Worm (Caenorhabditis elegans): ENCODE data around the gene C05D12.2.

The C05D12.2 gene

ce11 chrII:11448753-11449152, 30.7 kb downstream of the C05D12.2 start, which contains the start of gene W02B12.1:
Gene W02B12.1 (plus strand): TSS chrII:11449021.
- TF ChIP-seq mdl-1 (tag; optimal IDR thresholded peaks at IDR 0.05) (no peak), nhr-47 (tag; optimal IDR thresholded peaks at IDR 0.05) (no peak), ceh-90 (tag; optimal IDR thresholded peaks at IDR 0.05) (no peak), hlh-17 (GFP tag; optimal IDR thresholded peaks at IDR 0.05; ENCODE audit: borderline replicate concordance) (no peak), elt-2 (tag; optimal IDR thresholded peaks at IDR 0.05) (peak; percentile 57)

- TF ChIP-seq nhr-11 (tag; optimal IDR thresholded peaks at IDR 0.05) (no peak), efl-1 (optimal IDR thresholded peaks at IDR 0.05) (no peak), efl-1 (GFP tag; optimal IDR thresholded peaks at IDR 0.05 in 1 of 2) (peak in 1 of 2 experiments; percentile 26)
Observed at ce11 chrII:11450882-11451281, 32.8 kb downstream of the C05D12.2 start.

ce11 chrII:11451738-11452137, 33.6 kb downstream of the C05D12.2 start:
- TF ChIP-seq snu-23 (GFP tag; optimal IDR thresholded peaks at IDR 0.05) (no peak), unc-130 (tag; optimal IDR thresholded peaks at IDR 0.05) (no peak), ceh-8 (GFP tag; optimal IDR thresholded peaks at IDR 0.05) (no peak), rnt-1 (tag; optimal IDR thresholded peaks at IDR 0.05) (no peak), blmp-1 (tag; optimal IDR thresholded peaks at IDR 0.05) (no peak), ama-1 (optimal IDR thresholded peaks at IDR 0.05) (no peak), mdl-1 (tag; optimal IDR thresholded peaks at IDR 0.05) (no peak), swsn-7 (tag; optimal IDR thresholded peaks at IDR 0.05) (no peak), efl-1 (optimal IDR thresholded peaks at IDR 0.05) (no peak), efl-1 (GFP tag; optimal IDR thresholded peaks at IDR 0.05 in 1 of 2) (no peak), efl-3 (GFP tag; optimal IDR thresholded peaks at IDR 0.05) (no peak), dsc-1 (tag; optimal IDR thresholded peaks at IDR 0.05) (no peak), jun-1 (tag; optimal IDR thresholded peaks at IDR 0.05) (no peak)

ce11 chrII:11452498-11453005, 34.5 kb downstream of the C05D12.2 start, which contains the start of gene rsp-2:
Gene rsp-2 (minus strand): TSS chrII:11452955.
- TF ChIP-seq lir-3 (tag; optimal IDR thresholded peaks at IDR 0.05; ENCODE audit: poor library complexity) (no peak), sox-4 (tag; optimal IDR thresholded peaks at IDR 0.05) (no peak), Y116A8C.19 (tag; optimal IDR thresholded peaks at IDR 0.05; ENCODE audit: borderline replicate concordance) (no peak), fkh-8 (tag; optimal IDR thresholded peaks at IDR 0.05) (no peak), nhr-71 (tag; optimal IDR thresholded peaks at IDR 0.05) (no peak), nhr-90 (tag; optimal IDR thresholded peaks at IDR 0.05; ENCODE audit: poor library complexity) (no peak), vab-15 (tag; optimal IDR thresholded peaks at IDR 0.05) (no peak), ceh-90 (tag; optimal IDR thresholded peaks at IDR 0.05) (no peak), aly-2 (tag; optimal IDR thresholded peaks at IDR 0.05) (no peak), unc-30 (tag; optimal IDR thresholded peaks at IDR 0.05) (no peak), hpl-2 (GFP tag; optimal IDR thresholded peaks at IDR 0.05) (no peak), zip-4 (GFP tag; optimal IDR thresholded peaks at IDR 0.05) (no peak), nhr-28 (tag; optimal IDR thresholded peaks at IDR 0.05) (no peak)

- peak; percentile 94 for TF ChIP-seq nhr-20 (tag; optimal IDR thresholded peaks at IDR 0.05)
- TF ChIP-seq nhr-84 (tag; optimal IDR thresholded peaks at IDR 0.05), result no peak
- no peak for TF ChIP-seq nhr-76 (tag; optimal IDR thresholded peaks at IDR 0.05)
- no peak for TF ChIP-seq alr-1 (tag; optimal IDR thresholded peaks at IDR 0.05; ENCODE audit: borderline replicate concordance)
- TF ChIP-seq nhr-71 (tag; optimal IDR thresholded peaks at IDR 0.05), result peak; percentile 93
- peak in 1 of 2 experiments; percentile 85 for TF ChIP-seq mdl-1 (tag; optimal IDR thresholded peaks at IDR 0.05)
- TF ChIP-seq Y116A8C.19 (tag; optimal IDR thresholded peaks at IDR 0.05; ENCODE audit: borderline replicate concordance), result no peak
- peak; percentile 94 for TF ChIP-seq rnt-1 (tag; optimal IDR thresholded peaks at IDR 0.05)
- peak; percentile 17 for TF ChIP-seq aha-1 (tag; optimal IDR thresholded peaks at IDR 0.05)
- TF ChIP-seq fkh-10 (GFP tag; optimal IDR thresholded peaks at IDR 0.05), result peak; percentile 57
- TF ChIP-seq snpc-4 (tag; optimal IDR thresholded peaks at IDR 0.05), result peak; percentile 81
- no peak for TF ChIP-seq hlh-4 (tag; optimal IDR thresholded peaks at IDR 0.05)
- TF ChIP-seq hpl-2 (GFP tag; optimal IDR thresholded peaks at IDR 0.05), result peak; percentile 80
- peak; percentile 94 for TF ChIP-seq snu-23 (GFP tag; optimal IDR thresholded peaks at IDR 0.05)
- TF ChIP-seq ama-1 (optimal IDR thresholded peaks at IDR 0.05), result no peak
- TF ChIP-seq efl-1 (optimal IDR thresholded peaks at IDR 0.05), result peak; percentile 88 to 90
- TF ChIP-seq efl-1 (GFP tag; optimal IDR thresholded peaks at IDR 0.05 in 1 of 2), result peak; percentile 84 to 98
- peak; percentile 84 to 88 (median 87) for TF ChIP-seq dpl-1 (GFP tag; optimal IDR thresholded peaks at IDR 0.05)
- no peak for TF ChIP-seq ceh-63 (GFP tag; optimal IDR thresholded peaks at IDR 0.05)
- TF ChIP-seq F16B12.6 (tag; optimal IDR thresholded peaks at IDR 0.05), result peak; percentile 69
- peak; percentile 83 for TF ChIP-seq unc-86 (tag; optimal IDR thresholded peaks at IDR 0.05)
- TF ChIP-seq lin-35 (GFP tag; optimal IDR thresholded peaks at IDR 0.05), result peak; percentile 90 to 94
- TF ChIP-seq ceh-90 (tag; optimal IDR thresholded peaks at IDR 0.05), result no peak
- peak; percentile 68 for TF ChIP-seq lir-3 (tag; optimal IDR thresholded peaks at IDR 0.05; ENCODE audit: poor library complexity)
- peak; percentile 27 for TF ChIP-seq blmp-1 (tag; optimal IDR thresholded peaks at IDR 0.05)
- peak; percentile 65 for TF ChIP-seq aly-2 (tag; optimal IDR thresholded peaks at IDR 0.05)
Observed at ce11 chrII:11453025-11453424, 34.9 kb downstream of the C05D12.2 start, which contains the start of gene rsp-1. Gene rsp-1 (plus strand): TSS chrII:11453362.

All from whole organism, L1 larva.